Fruit fly (Drosophila melanogaster): ENCODE results near the gene CG10154.
A peak's percentile ranks its signal among the peaks of the same experiment; 100 is the strongest.

Gene CG10154

DNA sequence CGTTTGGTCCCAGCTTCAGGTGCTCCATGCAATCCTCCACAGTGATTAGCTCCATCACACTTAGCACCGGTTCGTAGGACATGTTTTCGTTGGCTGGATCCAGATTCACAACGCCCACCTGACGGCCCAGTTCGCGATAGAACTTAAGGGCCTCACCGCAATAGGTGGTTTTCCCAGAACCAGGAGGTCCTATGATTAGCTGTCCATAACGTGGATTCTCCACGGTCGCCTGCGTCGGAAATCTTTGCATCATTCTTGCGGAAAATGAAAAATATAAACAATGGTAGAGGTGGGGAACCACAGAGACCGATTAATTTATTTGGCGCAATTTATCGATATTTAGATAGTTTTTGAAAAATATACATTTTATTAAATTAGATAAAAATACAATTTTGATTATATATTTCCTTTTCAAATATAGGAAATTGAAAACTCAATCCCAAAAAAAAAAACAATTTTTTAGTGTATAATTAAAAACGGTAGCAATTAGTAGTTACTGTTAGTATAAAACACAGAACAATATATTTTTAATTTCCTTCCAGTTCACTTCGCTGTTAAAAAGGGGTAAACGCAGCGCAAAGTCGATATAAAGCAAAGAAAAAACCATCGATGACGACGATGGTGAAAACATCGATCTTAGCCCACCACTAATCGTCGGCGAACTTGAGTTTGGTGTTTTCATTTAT is 24.6 kb downstream of the CG10154 start, which contains the start of the genes CG10222 and flr (continued):
- TF ChIP-seq CG8290 (GFP tag; optimal IDR thresholded peaks at IDR 0.05) (peak; percentile 29), CG8290 (tag; optimal IDR thresholded peaks at IDR 0.05) (no peak)

DNA sequence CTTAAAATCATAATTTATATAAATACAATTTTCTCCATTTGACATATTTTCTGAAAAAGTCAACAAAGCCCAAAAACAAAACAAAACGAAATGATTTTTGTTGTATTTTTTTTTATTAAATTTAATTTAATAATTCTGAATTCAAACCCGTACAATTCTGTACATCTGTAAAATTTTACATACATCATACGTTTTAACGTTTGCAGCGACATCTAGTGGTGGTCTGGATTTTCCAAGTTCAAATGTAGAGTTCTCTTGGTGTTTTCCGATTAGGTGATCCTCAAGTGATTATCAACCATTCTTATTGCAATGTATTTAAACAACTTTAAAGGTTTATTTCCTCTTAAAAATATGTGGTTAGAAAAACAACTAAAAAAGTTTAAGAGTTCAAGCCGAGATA is 25.9 kb downstream of the CG10154 start:
- TF ChIP-seq croc (GFP tag; conservative IDR thresholded peaks at IDR 0.05): no peak
- no peak for TF ChIP-seq bowl (GFP tag; IDR thresholded peaks at IDR 0.05)
- peak; percentile 57 for TF ChIP-seq trem (tag; optimal IDR thresholded peaks at IDR 0.05)
- TF ChIP-seq CG11398 (GFP tag; optimal IDR thresholded peaks at IDR 0.05): no peak
- TF ChIP-seq br (optimal IDR thresholded peaks at IDR 0.05): no peak
- no peak for TF ChIP-seq Awh (GFP tag; IDR thresholded peaks at IDR 0.05)
- TF ChIP-seq dmrt11E (tag; optimal IDR thresholded peaks at IDR 0.05): peak; percentile 19
- no peak for TF ChIP-seq CG9609 (GFP tag; optimal IDR thresholded peaks at IDR 0.05)
- TF ChIP-seq ash1 (GFP tag; optimal IDR thresholded peaks at IDR 0.05): no peak
- TF ChIP-seq Gug (GFP tag; IDR thresholded peaks at IDR 0.05): 0 out of 4 replicates have a peak, but pooled peaks have one; percentile 16
- TF ChIP-seq CG9876 (GFP tag; optimal IDR thresholded peaks at IDR 0.05): peak; percentile 24
- peak; percentile 57 for TF ChIP-seq CG11247 (GFP tag; IDR thresholded peaks at IDR 0.05)
- no peak for TF ChIP-seq Six4 (GFP tag; optimal IDR thresholded peaks at IDR 0.05)
- no peak for TF ChIP-seq CG6791 (GFP tag; IDR thresholded peaks at IDR 0.05; ENCODE audit: partially characterized antibody)
- no peak for TF ChIP-seq CG1233 (GFP tag; optimal IDR thresholded peaks at IDR 0.05)
- TF ChIP-seq Hr78 (GFP tag; optimal IDR thresholded peaks at IDR 0.05): no peak
- no peak for TF ChIP-seq CG12299 (tag; optimal IDR thresholded peaks at IDR 0.05)
- TF ChIP-seq da (GFP tag; optimal IDR thresholded peaks at IDR 0.05): no peak
- TF ChIP-seq z (GFP tag; IDR thresholded peaks at IDR 0.05): no peak
- peak; percentile 90 for TF ChIP-seq Med (GFP tag)
- TF ChIP-seq gce (GFP tag; IDR thresholded peaks at IDR 0.05): no peak
- TF ChIP-seq CrebB (tag; optimal IDR thresholded peaks at IDR 0.05): no peak
- TF ChIP-seq CG9932 (GFP tag; IDR thresholded peaks at IDR 0.05): peak; percentile 43; the same call in 1 of the 2 replicates
- TF ChIP-seq dan (GFP tag; IDR thresholded peaks at IDR 0.05): no peak
- TF ChIP-seq bigmax (GFP tag; optimal IDR thresholded peaks at IDR 0.05): no peak
- TF ChIP-seq trh (GFP tag; optimal IDR thresholded peaks at IDR 0.05): no peak
- TF ChIP-seq tx (GFP tag; optimal IDR thresholded peaks at IDR 0.05): no peak
- TF ChIP-seq dati (GFP tag; IDR thresholded peaks at IDR 0.05): no peak
- TF ChIP-seq Eip74EF (GFP tag; optimal IDR thresholded peaks at IDR 0.05): no peak
- peak; percentile 36 for TF ChIP-seq sisA (GFP tag; IDR thresholded peaks at IDR 0.05)
- TF ChIP-seq Side (GFP tag; optimal IDR thresholded peaks at IDR 0.05): no peak
- TF ChIP-seq cas (GFP tag; IDR thresholded peaks at IDR 0.05): no peak
- TF ChIP-seq CG8924 (tag; optimal IDR thresholded peaks at IDR 0.05): no peak
- TF ChIP-seq fd3F (GFP tag; optimal IDR thresholded peaks at IDR 0.05): peak; percentile 33
- no peak for TF ChIP-seq CG9437 (GFP tag; optimal IDR thresholded peaks at IDR 0.05)
- TF ChIP-seq E2f2 (GFP tag; IDR thresholded peaks at IDR 0.05): no peak
- no peak for TF ChIP-seq corto (GFP tag; optimal IDR thresholded peaks at IDR 0.05)
- TF ChIP-seq Hsf (GFP tag; optimal IDR thresholded peaks at IDR 0.05): peak; percentile 50
- TF ChIP-seq MTF-1 (GFP tag; optimal IDR thresholded peaks at IDR 0.05; ENCODE audit: borderline replicate concordance): no peak
- no peak for TF ChIP-seq disco-r (GFP tag; optimal IDR thresholded peaks at IDR 0.05)
- no peak for TF ChIP-seq Doc2 (GFP tag; IDR thresholded peaks at IDR 0.05)
- peak; percentile 21 for TF ChIP-seq kay (GFP tag; optimal IDR thresholded peaks at IDR 0.05)
- TF ChIP-seq CG9727 (GFP tag; optimal IDR thresholded peaks at IDR 0.05): no peak
- TF ChIP-seq Oli (tag; optimal IDR thresholded peaks at IDR 0.05): no peak
- no peak for TF ChIP-seq CG14014 (GFP tag; IDR thresholded peaks at IDR 0.05)
- TF ChIP-seq CG10366 (GFP tag; IDR thresholded peaks at IDR 0.05): no peak
- peak; percentile 34 for TF ChIP-seq Jarid2 (GFP tag; optimal IDR thresholded peaks at IDR 0.05)
- TF ChIP-seq gcm2 (GFP tag; optimal IDR thresholded peaks at IDR 0.05): no peak
